Fruit fly (Drosophila melanogaster): ENCODE data around the gene Cow.

- TF ChIP-seq CG32121 (GFP tag; IDR thresholded peaks at IDR 0.05) (no peak), CG8301 (tag; optimal IDR thresholded peaks at IDR 0.05) (peak; percentile 63), Pif1B (GFP tag; optimal IDR thresholded peaks at IDR 0.05) (peak; percentile 78)
Measured at dm6 chr3R:23149021-23149571, 36.6 kb upstream of the Cow start.

Measured in whole organism, pupa.